Worm (Caenorhabditis elegans) whole organism, L3 larva: ENCODE data around the gene Y37H2A.1.
"Not testable (repeated sequence)": the region's sequence is repeated elsewhere in the genome, so short reads cannot be mapped to it uniquely, and the experiment has no call there.

Source experiments
- aly-2 ChIP-seq: fragments of 150-350 bp; optimal IDR thresholded peaks from 2 replicates; lab custom pipeline; 2014; ENCODE audit warnings: missing biosample characterization, missing genetic modification characterization
- jun-1 ChIP-seq: fragments of 150-350 bp; optimal IDR thresholded peaks from 2 replicates; lab custom pipeline; 2014; ENCODE audit warnings: missing biosample characterization, missing genetic modification reagents, missing genetic modification characterization
- nhr-12 ChIP-seq: fragments of 150-350 bp; optimal IDR thresholded peaks from 2 replicates; lab custom pipeline; 2014; ENCODE audit warnings: missing biosample characterization, missing genetic modification characterization
- nhr-237 ChIP-seq: fragments of 150-350 bp; optimal IDR thresholded peaks from 2 replicates; lab custom pipeline; 2014; ENCODE audit warnings: missing biosample characterization, missing genetic modification characterization
- nhr-28 ChIP-seq: fragments of 150-350 bp; optimal IDR thresholded peaks from 2 replicates; lab custom pipeline; 2014; ENCODE audit warnings: missing biosample characterization, missing genetic modification characterization
- nhr-77 ChIP-seq: fragments of 150-350 bp; optimal IDR thresholded peaks from 2 replicates; lab custom pipeline; 2014; ENCODE audit warnings: missing biosample characterization, missing genetic modification characterization
- pqm-1 ChIP-seq: fragments of 150-350 bp; optimal IDR thresholded peaks from 2 replicates; lab custom pipeline; 2017; ENCODE audit warnings: missing biosample characterization, missing genetic modification characterization, inconsistent platforms
- ztf-11 ChIP-seq: fragments of 150-350 bp; optimal IDR thresholded peaks from 2 replicates; lab custom pipeline; 2014; ENCODE audit warnings: missing biosample characterization, missing genetic modification characterization

- not testable (repeated sequence) for TF ChIP-seq aly-2; nhr-12 (tag; lab: Kevin White, UChicago); nhr-28 (tag; lab: Kevin White, UChicago); jun-1; nhr-237 (tag; lab: Kevin White, UChicago); pqm-1 (tag; lab: Kevin White, UChicago); ztf-11 (tag; lab: Kevin White, UChicago); nhr-77 (tag; lab: Kevin White, UChicago)
These were observed 21.7 kb downstream of the Y37H2A.1 start for ce11 chrV:18129663-18130272.
